Worm (Caenorhabditis elegans): Measurements from ENCODE around the gene T26C12.3.

T26C12.3 gene

DNA sequence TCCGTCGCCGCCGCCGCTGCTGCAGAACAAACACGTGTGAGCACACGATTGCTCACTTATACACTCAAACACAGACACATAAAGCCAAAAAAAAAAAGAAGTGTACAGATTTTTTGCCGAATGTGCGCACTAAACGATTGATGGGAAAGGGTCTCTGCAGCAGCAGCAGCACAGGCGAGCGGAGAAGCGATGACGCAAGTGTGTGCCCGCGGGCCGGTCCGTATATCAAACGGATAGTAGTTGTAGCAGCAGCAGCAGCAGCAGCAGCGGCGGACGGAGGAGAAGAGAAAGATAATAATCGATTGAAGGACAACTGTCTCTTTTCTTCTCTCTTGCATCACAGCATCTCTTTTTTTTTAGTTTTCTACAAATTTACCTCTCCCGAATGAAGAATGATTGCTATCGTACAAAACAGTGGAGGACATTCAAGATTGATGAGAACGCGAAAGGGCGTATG, 39.7 kb downstream of the T26C12.3 start:
- TF ChIP-seq sma-3 (GFP tag; optimal IDR thresholded peaks at IDR 0.05): peak; percentile 40
- TF ChIP-seq F13H6.1 (tag; optimal IDR thresholded peaks at IDR 0.05): peak; percentile 61
- TF ChIP-seq ztf-4 (tag; optimal IDR thresholded peaks at IDR 0.05): no peak
- peak; percentile 62 for TF ChIP-seq crh-2 (tag; optimal IDR thresholded peaks at IDR 0.05)
- no peak for TF ChIP-seq ztf-1 (GFP tag; conservative IDR thresholded peaks at IDR 0.05)
- peak; percentile 65 for TF ChIP-seq nhr-129 (tag; optimal IDR thresholded peaks at IDR 0.05)
- peak; percentile 51 for TF ChIP-seq gmeb-1 (tag; optimal IDR thresholded peaks at IDR 0.05)
- TF ChIP-seq lsy-2 (tag; optimal IDR thresholded peaks at IDR 0.05): peak in 1 of 2 experiments; percentile 52
- peak; percentile 25 for TF ChIP-seq sem-4 (tag; optimal IDR thresholded peaks at IDR 0.05)
- TF ChIP-seq mab-5 (tag; optimal IDR thresholded peaks at IDR 0.05): peak; percentile 52
- TF ChIP-seq nhr-25 (tag; optimal IDR thresholded peaks at IDR 0.05): peak; percentile 60
- TF ChIP-seq nhr-11 (tag; optimal IDR thresholded peaks at IDR 0.05): no peak
- TF ChIP-seq ZK546.5 (tag; optimal IDR thresholded peaks at IDR 0.05): no peak
- TF ChIP-seq blmp-1 (tag; optimal IDR thresholded peaks at IDR 0.05; ENCODE audit: insufficient read depth): peak; percentile 30
- no peak for TF ChIP-seq egl-27 (tag; optimal IDR thresholded peaks at IDR 0.05)
- TF ChIP-seq ceh-16 (tag; optimal IDR thresholded peaks at IDR 0.05): peak; percentile 46
- TF ChIP-seq ama-1 (optimal IDR thresholded peaks at IDR 0.05): peak; percentile 2
- no peak for TF ChIP-seq mbf-1 (tag; optimal IDR thresholded peaks at IDR 0.05)
- no peak for TF ChIP-seq lin-13 (GFP tag; optimal IDR thresholded peaks at IDR 0.05)
- no peak for TF ChIP-seq nhr-23 (tag; optimal IDR thresholded peaks at IDR 0.05)
- TF ChIP-seq unc-62 (GFP tag; optimal IDR thresholded peaks at IDR 0.05): no peak
- peak; percentile 44 for TF ChIP-seq nhr-6 (tag; optimal IDR thresholded peaks at IDR 0.05)
- TF ChIP-seq sma-9 (GFP tag; optimal IDR thresholded peaks at IDR 0.05): peak; percentile 68
- no peak for TF ChIP-seq sma-9 (tag; optimal IDR thresholded peaks at IDR 0.05)
- peak; percentile 48 for TF ChIP-seq snpc-4 (tag; optimal IDR thresholded peaks at IDR 0.05)
- TF ChIP-seq nhr-21 (tag; optimal IDR thresholded peaks at IDR 0.05): peak; percentile 74

DNA sequence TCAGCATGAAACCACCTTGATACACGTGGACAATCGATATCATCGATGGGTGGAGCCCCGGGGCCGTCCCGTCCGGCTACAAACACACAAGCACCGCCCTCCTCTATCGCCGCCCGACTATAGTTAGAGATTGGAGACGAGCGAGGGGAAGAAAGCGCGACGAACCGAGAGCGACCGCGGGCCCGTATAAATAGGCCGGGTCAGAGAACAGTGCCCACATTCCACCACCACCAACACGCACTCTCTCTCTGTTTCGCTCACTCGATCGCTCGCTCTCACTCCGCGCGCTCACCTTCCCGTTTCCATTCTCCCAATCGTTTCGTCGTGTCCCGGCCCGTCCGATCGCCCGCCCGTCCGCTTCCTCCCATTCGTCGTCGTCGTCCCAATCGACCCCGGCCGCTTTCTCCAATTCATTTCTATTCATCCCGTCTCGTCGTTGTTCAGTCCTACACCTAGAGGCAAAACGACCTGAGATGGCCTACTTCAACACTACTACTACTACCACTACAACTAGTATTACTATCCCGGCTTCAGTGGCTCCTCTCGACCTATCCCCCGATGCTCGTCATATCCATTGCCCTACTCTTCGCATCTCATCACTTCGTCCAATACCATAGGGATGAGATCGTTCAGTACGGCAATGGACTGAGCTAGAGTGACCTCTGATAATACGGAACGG, 40.4 kb downstream of the T26C12.3 start:
- no peak for TF ChIP-seq ceh-16 (tag; optimal IDR thresholded peaks at IDR 0.05)
- no peak for TF ChIP-seq lin-39 (tag; optimal IDR thresholded peaks at IDR 0.05)
- peak; percentile 39 for TF ChIP-seq nhr-25 (tag; optimal IDR thresholded peaks at IDR 0.05)
- peak; percentile 66 for TF ChIP-seq nhr-21 (tag; optimal IDR thresholded peaks at IDR 0.05)
- TF ChIP-seq egl-27 (tag; optimal IDR thresholded peaks at IDR 0.05): peak; percentile 31
- peak; percentile 53 for TF ChIP-seq nhr-129 (tag; optimal IDR thresholded peaks at IDR 0.05)
- peak; percentile 23 for TF ChIP-seq lin-13 (GFP tag; optimal IDR thresholded peaks at IDR 0.05)
- TF ChIP-seq fos-1 (tag; optimal IDR thresholded peaks at IDR 0.05): peak; percentile 53
- TF ChIP-seq C34F6.9 (tag; optimal IDR thresholded peaks at IDR 0.05): no peak
- TF ChIP-seq F13H6.1 (tag; optimal IDR thresholded peaks at IDR 0.05): peak; percentile 71
- TF ChIP-seq R02D3.7 (tag; optimal IDR thresholded peaks at IDR 0.05): no peak
- no peak for TF ChIP-seq ztf-11 (tag; optimal IDR thresholded peaks at IDR 0.05)
- no peak for TF ChIP-seq skn-1 (tag; optimal IDR thresholded peaks at IDR 0.05)
- TF ChIP-seq elt-1 (tag; optimal IDR thresholded peaks at IDR 0.05): no peak
- peak; percentile 70 for TF ChIP-seq crh-2 (tag; optimal IDR thresholded peaks at IDR 0.05)
- TF ChIP-seq ama-1 (optimal IDR thresholded peaks at IDR 0.05): peak; percentile 90
- peak; percentile 62 for TF ChIP-seq blmp-1 (tag; optimal IDR thresholded peaks at IDR 0.05; ENCODE audit: insufficient read depth)
- TF ChIP-seq peb-1 (tag; optimal IDR thresholded peaks at IDR 0.05): no peak
- TF ChIP-seq gmeb-1 (tag; optimal IDR thresholded peaks at IDR 0.05): peak; percentile 29
- no peak for TF ChIP-seq ceh-82 (tag; optimal IDR thresholded peaks at IDR 0.05)
- peak; percentile 77 for TF ChIP-seq sma-3 (GFP tag; optimal IDR thresholded peaks at IDR 0.05)
- no peak for TF ChIP-seq nhr-10 (tag; optimal IDR thresholded peaks at IDR 0.05)
- peak; percentile 32 to 71 for TF ChIP-seq mdl-1 (tag; optimal IDR thresholded peaks at IDR 0.05)
- peak; percentile 84 for TF ChIP-seq sma-9 (GFP tag; optimal IDR thresholded peaks at IDR 0.05)
- TF ChIP-seq sma-9 (tag; optimal IDR thresholded peaks at IDR 0.05): no peak
- peak; percentile 32 to 40 for TF ChIP-seq lsy-2 (tag; optimal IDR thresholded peaks at IDR 0.05)
- TF ChIP-seq Y55F3AM.14 (GFP tag; optimal IDR thresholded peaks at IDR 0.05): peak; percentile 63
- TF ChIP-seq nhr-12 (tag; optimal IDR thresholded peaks at IDR 0.05): no peak

DNA sequence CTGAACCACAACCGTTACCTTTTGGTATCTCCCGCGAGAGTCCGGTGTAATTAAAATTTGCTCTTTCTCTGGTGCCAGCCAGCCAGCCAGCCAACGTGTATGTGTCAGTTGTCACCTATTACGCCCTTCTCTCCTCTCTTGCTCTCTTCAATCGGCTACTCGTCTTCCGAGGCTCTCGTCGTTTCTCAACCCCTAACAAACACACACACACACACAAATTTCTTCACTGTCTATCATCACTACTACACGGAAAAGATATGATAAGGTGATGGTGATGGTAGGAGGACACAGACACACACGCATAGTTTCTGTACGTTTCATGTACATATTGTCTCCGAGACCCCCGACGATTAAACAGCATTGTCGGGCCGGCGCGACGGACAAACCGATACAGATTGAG, 41.6 kb downstream of the T26C12.3 start:
- TF ChIP-seq gmeb-1 (tag; optimal IDR thresholded peaks at IDR 0.05) (peak; percentile 30), nhr-129 (tag; optimal IDR thresholded peaks at IDR 0.05) (peak; percentile 61), crh-2 (tag; optimal IDR thresholded peaks at IDR 0.05) (peak; percentile 42), F13H6.1 (tag; optimal IDR thresholded peaks at IDR 0.05) (peak; percentile 69), aly-2 (tag; optimal IDR thresholded peaks at IDR 0.05) (no peak), nhr-21 (tag; optimal IDR thresholded peaks at IDR 0.05) (peak; percentile 9), fos-1 (tag; optimal IDR thresholded peaks at IDR 0.05) (peak; percentile 77), mbf-1 (tag; optimal IDR thresholded peaks at IDR 0.05) (no peak), sma-3 (GFP tag; optimal IDR thresholded peaks at IDR 0.05) (peak; percentile 41), sma-9 (GFP tag; optimal IDR thresholded peaks at IDR 0.05) (peak; percentile 38), sma-9 (tag; optimal IDR thresholded peaks at IDR 0.05) (no peak), lsy-2 (tag; optimal IDR thresholded peaks at IDR 0.05) (peak in 1 of 2 experiments; percentile 28), egl-27 (tag; optimal IDR thresholded peaks at IDR 0.05) (no peak), ama-1 (optimal IDR thresholded peaks at IDR 0.05) (no peak)

All from whole organism, L2 larva.